Worm (Caenorhabditis elegans): Measurements from ENCODE around the gene nhr-249.

DNA sequence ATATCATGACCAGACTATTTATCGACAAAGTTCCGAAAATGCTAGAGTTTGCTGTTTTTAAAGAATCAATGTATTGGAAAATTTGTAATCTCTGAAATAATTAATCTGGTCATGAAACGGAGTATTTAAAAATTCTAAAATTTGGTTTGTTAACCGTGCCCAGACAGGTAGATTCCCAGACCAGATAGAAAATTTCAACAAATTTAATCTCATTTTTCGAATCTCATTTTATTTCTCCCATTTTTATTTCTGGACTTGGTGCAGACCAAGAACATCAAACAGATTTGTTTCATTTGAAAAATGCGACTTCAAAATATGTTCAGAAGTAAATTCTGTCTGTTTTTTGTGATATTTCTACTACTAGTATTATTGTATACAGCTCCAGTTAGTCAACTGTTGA is 49.3 kb downstream of the nhr-249 start, which contains the start of gene T22D1.1:
- TF ChIP-seq die-1 (tag; optimal IDR thresholded peaks at IDR 0.05), result no peak
- no peak for TF ChIP-seq F23B12.7 (tag; optimal IDR thresholded peaks at IDR 0.05; ENCODE audit: insufficient read depth)
- TF ChIP-seq F22D6.2 (tag; optimal IDR thresholded peaks at IDR 0.05), result no peak

Data from whole organism, young adult.